Fruit fly (Drosophila melanogaster) S2 (cell line): ENCODE data around the gene SkpD.

Experiments used
- CG8478 ChIP-seq: fragments of >200 bp; optimal IDR thresholded peaks from 2 replicates; lab custom pipeline; 2018
- CTCF ChIP-seq, 2 experiments: fragments of >200 bp; optimal IDR thresholded peaks; 2 replicates each; lab custom pipeline; 2018

The SkpD gene

DNA sequence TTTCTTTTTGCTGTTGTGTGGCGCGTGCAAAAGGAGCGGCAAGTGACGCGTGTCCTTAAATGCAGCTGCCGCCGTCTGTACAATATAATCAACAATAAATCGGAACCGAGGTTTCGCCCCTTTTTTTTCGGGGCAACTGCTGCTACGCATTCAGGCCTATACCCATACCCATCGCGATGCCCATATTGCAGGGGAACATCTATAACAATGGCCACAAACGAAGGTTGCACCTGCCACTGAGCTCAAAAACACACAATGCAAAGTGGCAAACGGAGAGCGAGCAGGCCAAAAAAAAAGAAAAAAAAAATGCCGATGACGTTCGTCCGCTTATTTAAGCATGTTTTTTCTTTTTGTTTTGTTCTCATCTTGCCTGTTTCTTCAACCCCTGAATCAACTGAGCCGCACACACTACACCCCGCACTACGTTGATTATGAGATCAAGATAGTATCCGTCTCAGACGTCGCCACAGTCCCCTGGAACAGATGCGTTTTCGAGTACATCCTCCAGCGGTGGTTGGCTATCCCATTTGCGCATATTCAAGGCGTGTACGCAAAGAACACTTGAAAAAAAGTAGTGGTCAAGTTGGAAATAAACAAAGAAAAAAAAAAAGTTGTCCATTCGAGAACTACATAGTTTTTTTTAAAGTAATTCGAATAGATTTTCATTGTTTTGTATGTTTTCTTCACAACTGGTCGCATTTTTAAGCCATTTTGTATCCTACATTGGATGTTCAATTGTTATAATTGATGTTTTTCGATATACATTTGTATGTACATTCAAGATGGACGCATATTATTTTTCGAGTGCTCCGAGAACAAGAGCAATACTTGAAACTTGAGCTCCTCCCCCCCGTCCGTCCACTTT, 30.1 kb downstream of the SkpD start:
- TF ChIP-seq CG8478 (no peak), CTCF (optimal IDR thresholded peaks at IDR 0.05; lab: Kevin White, UChicago) (no peak)

DNA sequence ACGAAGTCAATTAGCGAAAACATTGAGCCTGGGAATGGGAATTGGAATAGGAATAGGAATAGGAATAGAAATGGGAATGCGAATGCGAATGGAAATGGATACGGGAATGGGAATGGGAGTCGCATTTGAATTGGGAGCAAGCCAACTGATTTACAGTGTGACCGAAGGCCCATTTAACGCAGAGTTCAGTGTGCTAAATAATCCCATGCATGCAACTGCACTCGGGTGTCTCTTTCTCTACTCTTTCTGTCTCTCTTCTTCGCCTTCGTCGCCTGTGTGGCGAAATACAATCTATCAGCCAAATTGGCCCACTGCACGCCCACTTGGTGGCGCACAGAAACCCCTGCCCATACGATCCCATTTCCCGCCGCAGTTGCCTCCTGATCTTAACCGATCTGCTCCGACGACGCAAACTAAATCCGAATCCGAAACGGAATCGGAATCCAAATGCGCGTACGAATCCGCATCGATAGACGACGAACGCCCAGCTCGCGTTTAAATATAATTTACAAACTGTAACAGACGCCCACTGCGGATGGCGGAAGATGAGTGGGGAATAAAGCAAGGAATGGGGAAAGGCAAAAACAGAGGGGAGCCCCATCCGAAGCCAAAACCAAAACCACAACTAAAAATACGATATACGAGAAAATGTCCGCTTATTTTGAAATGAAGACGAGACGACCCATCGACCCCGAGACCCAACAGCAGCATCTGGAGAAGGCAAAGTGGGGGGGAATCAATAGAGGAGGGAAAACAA, 31.7 kb downstream of the SkpD start:
- no peak for TF ChIP-seq CTCF (optimal IDR thresholded peaks at IDR 0.05; lab: Kevin White, UChicago)
- TF ChIP-seq CG8478 = no peak

DNA sequence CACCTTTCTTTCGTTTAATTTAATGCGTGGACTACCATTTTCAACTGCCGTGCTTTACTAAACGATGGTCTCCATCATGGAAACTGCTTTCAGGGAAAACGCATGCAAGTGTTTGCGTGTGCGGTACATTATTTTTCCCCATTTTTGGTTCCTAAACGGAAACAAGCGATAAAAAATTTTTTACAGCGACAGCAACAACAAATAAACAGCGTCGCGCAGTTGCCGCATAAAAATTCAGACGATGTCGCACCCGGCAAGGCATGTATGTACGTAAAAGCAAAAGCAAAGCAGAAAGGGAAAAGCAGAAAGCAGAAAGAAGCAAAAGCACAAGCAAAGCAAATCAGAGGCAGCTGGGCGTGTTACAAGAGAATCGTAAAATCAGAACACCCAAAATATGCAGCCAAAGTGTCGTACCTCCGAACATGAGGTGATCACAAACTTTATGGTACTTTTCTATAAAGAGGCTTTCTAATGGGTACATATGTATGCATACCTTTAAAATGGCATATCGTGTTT, 33.1 kb downstream of the SkpD start:
- TF ChIP-seq CG8478 (no peak), CTCF (optimal IDR thresholded peaks at IDR 0.05; lab: Kevin White, UChicago) (no peak)

DNA sequence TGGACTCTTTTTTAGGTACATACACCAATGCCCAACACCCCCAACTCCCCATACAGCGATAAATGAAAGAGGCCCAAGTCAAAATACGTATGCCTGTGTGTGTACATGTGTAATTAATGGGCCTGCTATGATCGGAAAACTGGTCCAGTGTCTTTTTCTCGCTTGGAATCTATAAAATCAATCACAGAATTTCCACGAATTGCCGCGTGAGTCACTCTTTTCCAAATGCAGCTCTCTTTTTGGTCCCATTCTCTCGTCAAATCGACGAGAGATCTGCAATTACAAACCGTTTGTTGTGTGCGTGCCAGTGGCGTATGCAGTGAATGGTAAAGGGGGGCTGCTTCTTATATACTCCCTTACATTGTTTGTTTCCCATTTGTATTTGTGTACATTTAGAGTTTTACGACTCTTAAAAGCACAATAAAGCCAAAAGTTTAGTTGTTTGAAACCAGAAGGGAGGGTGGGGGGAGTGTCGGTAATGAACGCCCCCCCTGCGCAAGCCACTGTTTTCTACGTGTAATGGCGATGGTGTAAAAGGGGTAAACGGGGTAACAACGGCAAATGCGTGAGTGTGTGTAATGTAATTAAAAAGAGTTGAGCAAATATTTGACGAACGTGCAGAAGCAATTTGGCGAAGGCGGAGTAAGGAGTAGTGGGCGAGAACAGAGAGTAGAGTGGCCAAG, 34.3 kb downstream of the SkpD start:
- no peak for TF ChIP-seq CG8478
- TF ChIP-seq CTCF (optimal IDR thresholded peaks at IDR 0.05; lab: Kevin White, UChicago) = no peak

DNA sequence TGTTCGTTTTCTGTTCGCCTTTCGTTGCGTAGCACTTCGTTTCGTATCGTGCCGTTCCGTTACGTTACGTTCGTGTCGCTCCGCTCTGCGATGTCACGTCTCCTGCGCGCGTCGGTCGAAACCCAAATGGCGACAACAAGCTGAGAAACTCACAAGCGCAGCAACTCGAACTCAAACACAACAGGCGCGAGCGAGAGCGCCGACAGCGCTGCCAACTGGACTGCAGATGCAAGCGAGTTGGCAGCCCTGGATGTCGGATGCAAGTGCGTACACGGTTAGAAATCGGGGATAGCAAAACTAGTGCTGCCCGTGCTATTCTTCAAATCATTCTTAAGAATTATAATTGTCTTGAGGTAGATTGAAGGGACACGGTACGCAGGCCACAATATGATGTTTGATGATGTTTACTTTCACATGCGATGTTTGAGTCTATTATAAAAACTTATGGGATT, 35.8 kb downstream of the SkpD start:
- TF ChIP-seq CG8478 (no peak), CTCF (optimal IDR thresholded peaks at IDR 0.05; lab: Kevin White, UChicago) (no peak)

DNA sequence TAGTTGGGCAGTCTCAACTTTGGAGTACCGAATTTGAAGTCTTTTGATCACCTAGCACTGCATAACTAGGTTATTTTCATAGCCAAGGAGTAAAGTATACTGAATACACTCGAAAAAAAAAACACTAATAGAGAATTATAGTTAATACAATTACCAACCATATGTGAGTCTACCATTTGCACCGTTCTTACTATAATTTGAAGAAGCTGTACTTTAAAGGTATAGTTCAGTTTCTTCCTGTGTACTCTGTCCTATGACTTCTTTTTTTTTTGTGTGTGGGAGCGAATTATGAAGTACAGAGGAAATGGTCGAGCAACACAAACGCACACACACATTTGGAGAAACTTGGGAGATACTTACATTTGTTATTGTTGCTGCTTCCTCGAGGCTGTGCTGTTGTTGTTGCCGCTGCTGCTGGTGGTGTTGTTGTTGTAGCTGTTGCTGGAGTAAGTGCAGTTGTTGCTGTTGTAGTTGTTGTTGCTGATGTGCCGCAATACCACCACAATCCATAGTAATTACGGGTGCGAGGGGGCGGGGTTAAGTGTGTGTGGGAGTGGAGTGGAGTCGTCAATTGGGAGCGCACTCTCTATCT, 38.1 kb downstream of the SkpD start:
- TF ChIP-seq CG8478 (no peak), CTCF (optimal IDR thresholded peaks at IDR 0.05; lab: Kevin White, UChicago) (no peak)

DNA sequence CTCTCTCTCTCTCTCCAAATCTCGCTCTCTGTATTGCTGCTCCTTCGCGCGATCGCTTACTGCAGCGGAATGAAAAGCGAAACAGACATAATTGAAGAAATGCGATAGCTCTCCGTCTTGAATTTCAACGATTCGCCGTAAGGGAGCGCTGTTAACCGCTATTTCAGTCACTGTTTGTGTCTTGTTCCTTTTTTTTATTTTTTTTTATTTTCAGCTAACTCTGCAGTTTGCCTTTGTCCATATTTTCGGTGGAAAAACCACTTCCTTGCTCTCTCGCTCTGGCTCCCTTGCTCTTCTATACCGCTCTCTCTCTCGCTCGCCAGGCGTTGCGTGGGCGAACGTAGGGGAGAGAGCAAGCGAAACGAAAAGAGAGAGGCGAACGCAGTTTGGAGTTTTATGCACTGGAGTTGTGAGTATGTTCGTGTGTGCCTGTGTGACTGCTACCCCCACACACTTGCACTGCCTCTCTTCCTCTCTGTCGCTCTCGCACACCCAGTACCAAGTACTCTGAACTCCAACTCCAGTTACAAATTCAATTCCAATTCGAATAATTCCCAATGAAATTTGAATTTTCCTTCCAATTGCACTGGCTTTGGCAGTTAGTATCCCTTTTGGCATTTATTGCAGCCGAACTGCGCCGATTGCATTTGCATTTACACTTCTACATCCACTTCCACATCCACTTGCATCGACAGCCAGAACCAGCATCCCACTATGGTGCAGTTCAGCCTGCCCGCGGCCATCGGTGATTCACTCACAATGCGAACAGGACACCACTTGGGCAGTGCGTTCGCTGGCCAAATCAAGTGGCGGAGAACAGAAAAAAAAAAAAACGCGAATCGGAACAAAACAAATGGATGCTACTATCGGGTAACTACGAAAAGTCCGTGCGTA, 38.8 kb downstream of the SkpD start:
- TF ChIP-seq CG8478 = no peak
- peak; percentile 52 to 60 for TF ChIP-seq CTCF (optimal IDR thresholded peaks at IDR 0.05; lab: Kevin White, UChicago)

DNA sequence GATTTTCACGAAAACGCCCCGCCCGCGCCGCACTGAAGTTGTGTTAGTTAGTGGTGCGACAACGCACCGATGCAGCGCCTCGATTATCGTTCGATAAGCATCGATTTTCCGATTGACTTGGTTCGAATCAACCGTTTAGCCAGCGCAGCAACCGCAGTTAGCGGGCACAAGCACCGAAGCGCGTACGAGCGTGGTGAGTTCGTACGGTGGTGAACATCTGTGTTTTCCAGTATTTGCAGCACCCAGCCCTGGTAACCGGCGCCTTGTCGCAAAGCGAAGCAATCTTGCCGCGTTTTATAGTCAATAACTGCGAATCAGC, 39.4 kb downstream of the SkpD start, which contains the start of the genes pico and Nup205:
pico (minus strand) TSS at position 71 of the 319 bp plus-strand sequence.
Nup205 (plus strand) TSS at position 226 of the 319 bp plus-strand sequence.
- TF ChIP-seq CTCF (optimal IDR thresholded peaks at IDR 0.05; lab: Kevin White, UChicago) (peak; percentile 74 to 76), CG8478 (no peak)

DNA sequence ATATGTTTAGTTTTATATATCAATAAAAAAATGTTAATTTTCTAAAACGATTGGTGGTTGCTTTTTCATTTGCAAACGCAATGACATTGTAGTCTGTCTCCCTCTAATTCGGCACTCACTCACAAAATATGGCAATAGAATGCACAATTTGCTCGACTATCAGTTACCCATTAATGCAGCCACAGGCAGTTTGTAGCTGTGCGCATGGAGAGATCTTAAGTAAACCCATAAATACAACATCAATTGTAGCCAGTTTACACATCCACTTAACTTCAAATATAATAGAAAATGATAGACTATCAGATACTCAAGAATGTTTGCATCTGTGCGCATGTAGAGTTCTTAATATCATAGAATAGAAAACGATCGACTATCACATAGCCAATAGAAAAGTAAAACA, 46.8 kb downstream of the SkpD start:
- TF ChIP-seq CG8478 = no peak
- no peak for TF ChIP-seq CTCF (optimal IDR thresholded peaks at IDR 0.05; lab: Kevin White, UChicago)
